Fruit fly (Drosophila melanogaster) whole organism, wandering third instar larva: ENCODE measurements around the gene tal-3A.
A peak's percentile ranks its signal among the peaks of the same experiment; 100 is the strongest.

Experiments
- Abd-B ChIP-seq: fragments of >200 bp; optimal IDR thresholded peaks from 2 replicates; lab custom pipeline; 2017; ENCODE audit warnings: missing biosample characterization, missing genetic modification characterization
- CG32264 ChIP-seq: fragments of 200-800 bp; sonication (Bioruptor generic); optimal IDR thresholded peaks from 2 replicates; lab custom pipeline; 2016; ENCODE audit warnings: missing biosample characterization, missing genetic modification characterization
- CG9705 ChIP-seq: fragments of 200-800 bp; sonication (Bioruptor generic); optimal IDR thresholded peaks from 2 replicates; lab custom pipeline; 2018; ENCODE audit warnings: missing biosample characterization, mild to moderate bottlenecking, missing genetic modification characterization
- CrebA ChIP-seq: fragments of 200-800 bp; sonication (Bioruptor generic); optimal IDR thresholded peaks from 2 replicates; lab custom pipeline; 2016; ENCODE audit warnings: missing biosample characterization, mild to moderate bottlenecking, missing genetic modification characterization, borderline replicate concordance
- Dfd ChIP-seq: fragments of >200 bp; optimal IDR thresholded peaks from 2 replicates; lab custom pipeline; 2017; ENCODE audit warnings: missing biosample characterization, missing genetic modification characterization
- Dif ChIP-seq: fragments of 200-275, 200-300 bp; sonication (Bioruptor generic); optimal IDR thresholded peaks from 2 replicates; lab custom pipeline; 2018; ENCODE audit warnings: missing biosample characterization, missing genetic modification characterization; ENCODE audit not compliant: partially characterized antibody
- GATAd ChIP-seq: sonication (Bioruptor generic); optimal IDR thresholded peaks from 2 replicates; lab custom pipeline; 2016; ENCODE audit warnings: missing biosample characterization, missing genetic modification characterization
- HLH106 ChIP-seq: fragments of 200-800 bp; optimal IDR thresholded peaks from 3 replicates; lab custom pipeline; 2019; ENCODE audit warnings: missing biosample characterization, mild to moderate bottlenecking, missing genetic modification characterization, moderate library complexity
- Hnf4 ChIP-seq: fragments of 200-800 bp; sonication (Bioruptor generic); optimal IDR thresholded peaks from 2 replicates; lab custom pipeline; 2016; ENCODE audit warnings: missing biosample characterization, mild to moderate bottlenecking, missing genetic modification characterization
- Hr83 ChIP-seq: fragments of 200-300 bp; sonication (Bioruptor generic); optimal IDR thresholded peaks from 2 replicates; lab custom pipeline; 2016; ENCODE audit warnings: missing biosample characterization, mild to moderate bottlenecking, missing genetic modification characterization, moderate library complexity; ENCODE audit not compliant: poor library complexity, severe bottlenecking
- Jra ChIP-seq: sonication (Bioruptor generic); optimal IDR thresholded peaks from 2 replicates; lab custom pipeline; 2016; ENCODE audit warnings: missing biosample characterization, missing genetic modification characterization
- Mio ChIP-seq: sonication (Bioruptor generic); optimal IDR thresholded peaks from 2 replicates; lab custom pipeline; 2016; ENCODE audit warnings: missing biosample characterization, missing genetic modification characterization
- Myc ChIP-seq: fragments of >200 bp; optimal IDR thresholded peaks from 2 replicates; lab custom pipeline; 2017
- N ChIP-seq: fragments of >200 bp; optimal IDR thresholded peaks from 2 replicates; lab custom pipeline; 2018; ENCODE audit warnings: missing biosample characterization, missing external identifiers, missing genetic modification characterization
- OdsH ChIP-seq: fragments of 200-800 bp; sonication (Bioruptor generic); optimal IDR thresholded peaks from 2 replicates; lab custom pipeline; 2016; ENCODE audit warnings: missing biosample characterization, mild to moderate bottlenecking, missing genetic modification characterization
- Rel ChIP-seq, 2 experiments: fragments of 200-800 bp; sonication (Bioruptor generic) in 1 of 2; optimal IDR thresholded peaks; 2 replicates in 1 of 2; 3 replicates in 1 of 2; lab custom pipeline; 2016 to 2019; ENCODE audit warnings: mild to moderate bottlenecking in 2 of 2, missing biosample characterization in 2 of 2, missing genetic modification characterization in 2 of 2, moderate library complexity in 1 of 2
- Sp1 ChIP-seq: fragments of 200-800 bp; sonication (Bioruptor generic); optimal IDR thresholded peaks from 3 replicates; lab custom pipeline; 2019; ENCODE audit warnings: missing biosample characterization, mild to moderate bottlenecking, missing genetic modification characterization, moderate library complexity
- Vsx2 ChIP-seq: fragments of 200-300, 225-300 bp; sonication (Bioruptor generic); optimal IDR thresholded peaks from 2 replicates; lab custom pipeline; 2018; ENCODE audit warnings: missing biosample characterization, missing genetic modification characterization; ENCODE audit not compliant: partially characterized antibody
- brk ChIP-seq: fragments of 200-800 bp; sonication (Bioruptor generic); optimal IDR thresholded peaks from 2 replicates; lab custom pipeline; 2016; ENCODE audit warnings: missing biosample characterization, mild to moderate bottlenecking, missing genetic modification characterization
- dl ChIP-seq, 2 experiments: fragments of 175-275, 200-275 bp in 1 of 2; fragments of 200-275 bp in 1 of 2; sonication (Bioruptor generic); optimal IDR thresholded peaks; lab custom pipeline; 2018; ENCODE audit warnings: mild to moderate bottlenecking in 2 of 2, missing biosample characterization in 2 of 2, missing genetic modification characterization in 2 of 2, moderate library complexity in 2 of 2; ENCODE audit not compliant: partially characterized antibody in 2 of 2, insufficient read depth in 1 of 2
- dmrt93B ChIP-seq: fragments of 200-800 bp; sonication (Bioruptor generic); optimal IDR thresholded peaks from 2 replicates; lab custom pipeline; 2018; ENCODE audit warnings: missing biosample characterization, mild to moderate bottlenecking, missing genetic modification characterization
- dsf ChIP-seq: sonication (Bioruptor generic); optimal IDR thresholded peaks from 2 replicates; lab custom pipeline; 2016; ENCODE audit warnings: missing biosample characterization, missing genetic modification characterization, borderline replicate concordance
- ey ChIP-seq: fragments of 200-800 bp; sonication (Bioruptor generic); optimal IDR thresholded peaks from 2 replicates; lab custom pipeline; 2016; ENCODE audit warnings: missing biosample characterization, missing genetic modification characterization
- foxo ChIP-seq, 2 experiments: fragments of 200-800 bp; sonication (Bioruptor generic); optimal IDR thresholded peaks; 2 replicates in 1 of 2; 3 replicates in 1 of 2; lab custom pipeline; 2016 to 2017; ENCODE audit warnings: missing biosample characterization in 2 of 2, missing genetic modification characterization in 2 of 2
- fru ChIP-seq: fragments of 200-800 bp; sonication (Bioruptor generic); optimal IDR thresholded peaks from 3 replicates; lab custom pipeline; 2016; ENCODE audit warnings: missing biosample characterization, mild to moderate bottlenecking, missing genetic modification characterization
- h ChIP-seq: fragments of 200-800 bp; sonication (Bioruptor generic); optimal IDR thresholded peaks from 3 replicates; lab custom pipeline; 2016; ENCODE audit warnings: missing biosample characterization, mild to moderate bottlenecking, missing genetic modification characterization
- lola ChIP-seq: fragments of >200 bp; optimal IDR thresholded peaks from 2 replicates; lab custom pipeline; 2017; ENCODE audit warnings: missing biosample characterization, missing genetic modification characterization
- pan ChIP-seq: fragments of >200 bp; optimal IDR thresholded peaks from 2 replicates; lab custom pipeline; 2017
- psq ChIP-seq: fragments of 200-800 bp; sonication (Bioruptor generic); optimal IDR thresholded peaks from 3 replicates; lab custom pipeline; 2017; ENCODE audit warnings: missing biosample characterization, mild to moderate bottlenecking, missing genetic modification characterization, moderate library complexity
- rgr ChIP-seq: fragments of 200-800 bp; sonication (Bioruptor generic); optimal IDR thresholded peaks from 3 replicates; lab custom pipeline; 2016; ENCODE audit warnings: missing biosample characterization, mild to moderate bottlenecking, missing genetic modification characterization
- sage ChIP-seq: fragments of 200-800 bp; sonication (Bioruptor generic); optimal IDR thresholded peaks from 2 replicates; lab custom pipeline; 2016; ENCODE audit warnings: missing biosample characterization, mild to moderate bottlenecking, missing genetic modification characterization
- sv ChIP-seq: fragments of 200-800 bp; sonication (Bioruptor generic); optimal IDR thresholded peaks from 3 replicates; lab custom pipeline; 2016; ENCODE audit warnings: missing biosample characterization, missing genetic modification characterization
- tai ChIP-seq: sonication (Bioruptor generic); optimal IDR thresholded peaks from 2 replicates; lab custom pipeline; 2016; ENCODE audit warnings: missing biosample characterization, missing genetic modification characterization
- usp ChIP-seq: fragments of >200 bp; optimal IDR thresholded peaks from 2 replicates; lab custom pipeline; 2017; ENCODE audit warnings: missing biosample characterization, missing genetic modification characterization
- woc ChIP-seq: sonication (Bioruptor generic); optimal IDR thresholded peaks from 2 replicates; lab custom pipeline; 2016; ENCODE audit warnings: missing biosample characterization, mild to moderate bottlenecking, missing genetic modification characterization

The tal-3A gene

dm6 chr3R:13780769-13781168 lies 32.1 kb upstream of the tal-3A start, which contains the start of gene CG9286:
Gene CG9286 (plus strand): TSS chr3R:13780964.
- TF ChIP-seq Rel (GFP tag; optimal IDR thresholded peaks at IDR 0.05; lab: Kevin White, UChicago): no peak
- no peak for TF ChIP-seq Rel (tag; optimal IDR thresholded peaks at IDR 0.05; lab: Kevin White, UChicago)
- peak; percentile 17 for TF ChIP-seq Myc (lab: Kevin White, UChicago)
- no peak for TF ChIP-seq brk (GFP tag; lab: Kevin White, UChicago)
- TF ChIP-seq Hnf4: no peak
- TF ChIP-seq dmrt93B (GFP tag; lab: Kevin White, UChicago): no peak
- no peak for TF ChIP-seq Hr83 (GFP tag; lab: Kevin White, UChicago)

DNA sequence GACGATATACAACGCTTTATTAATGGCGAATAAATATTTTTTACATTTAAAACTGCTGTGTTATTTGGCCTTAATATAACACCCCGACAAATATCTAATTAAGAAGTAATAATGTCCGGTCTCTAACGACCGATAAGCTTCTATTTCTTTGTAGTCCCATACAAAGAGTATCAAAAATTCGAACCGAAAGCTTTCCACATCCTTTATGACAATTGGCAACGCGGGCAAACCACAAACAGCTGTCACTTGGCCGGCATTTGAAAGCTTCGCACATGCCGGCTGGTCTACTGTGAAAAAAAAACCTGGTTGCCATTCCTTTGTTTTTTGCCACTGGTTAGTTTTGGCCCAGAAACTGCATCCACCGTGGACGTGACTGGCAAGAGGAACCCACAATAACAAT lies 30.9 kb upstream of the tal-3A start, which contains the start of gene Dip-B:
Dip-B (plus strand) TSS at position 254 of the 400 bp plus-strand sequence.
- TF ChIP-seq Myc (lab: Kevin White, UChicago): peak; percentile 51
- TF ChIP-seq dmrt93B (GFP tag; lab: Kevin White, UChicago): no peak
- peak; percentile 33 for TF ChIP-seq pan (lab: Kevin White, UChicago)
- TF ChIP-seq, all 38 proteins: peak for 2

DNA sequence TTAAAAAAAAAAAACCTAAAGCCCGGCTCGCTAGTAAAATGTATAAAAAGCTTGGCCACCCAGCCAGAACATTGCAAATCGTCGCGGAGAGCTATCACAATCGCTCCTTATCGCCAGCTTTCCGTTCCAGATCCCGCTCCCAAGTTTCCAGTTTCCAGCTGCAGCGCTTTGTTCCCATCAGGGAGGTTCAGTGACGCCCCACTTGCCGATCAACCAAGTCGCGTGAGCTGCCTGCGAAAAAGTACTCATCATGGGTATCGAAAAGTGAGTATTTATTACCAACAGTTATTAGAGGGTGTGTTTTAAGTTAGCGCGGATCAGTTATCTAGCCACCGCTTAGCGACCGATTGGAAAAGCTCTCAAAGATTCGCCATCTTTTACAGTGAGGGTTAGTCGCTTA lies 30.3 kb upstream of the tal-3A start:
- TF ChIP-seq Dif (GFP tag; lab: Kevin White, UChicago) (peak; percentile 19), dl (GFP tag; optimal IDR thresholded peaks at IDR 0.05; lab: Kevin White, UChicago; ENCODE audit: insufficient read depth in 1 of 2, partially characterized antibody in 2 of 2) (peak in 1 of 2 experiments; percentile 15), GATAd (GFP tag; lab: Kevin White, UChicago) (no peak), Hr83 (GFP tag; lab: Kevin White, UChicago) (peak; percentile 16), h (peak; percentile 26)

dm6 chr3R:13783397-13783796 lies 29.5 kb upstream of the tal-3A start:
- TF ChIP-seq HLH106: no peak
- no peak for TF ChIP-seq OdsH (GFP tag; lab: Kevin White, UChicago)
- TF ChIP-seq dsf (GFP tag; lab: Kevin White, UChicago): no peak
- no peak for TF ChIP-seq usp (GFP tag; lab: Kevin White, UChicago)
- no peak for TF ChIP-seq foxo (GFP tag; optimal IDR thresholded peaks at IDR 0.05; lab: Kevin White, UChicago)
- no peak for TF ChIP-seq fru (GFP tag; lab: Kevin White, UChicago)
- TF ChIP-seq N: no peak
- TF ChIP-seq tai: no peak
- TF ChIP-seq CG32264 (GFP tag; lab: Kevin White, UChicago): no peak
- no peak for TF ChIP-seq lola (GFP tag; lab: Kevin White, UChicago)
- no peak for TF ChIP-seq Hnf4
- TF ChIP-seq Dfd (GFP tag; lab: Kevin White, UChicago): no peak
- TF ChIP-seq CG9705 (GFP tag; lab: Kevin White, UChicago): no peak
- no peak for TF ChIP-seq Abd-B (GFP tag; lab: Kevin White, UChicago)
- no peak for TF ChIP-seq sv (GFP tag; lab: Kevin White, UChicago)
- TF ChIP-seq GATAd (GFP tag; lab: Kevin White, UChicago): no peak
- no peak for TF ChIP-seq Mio (GFP tag; lab: Kevin White, UChicago)
- TF ChIP-seq woc: no peak
- TF ChIP-seq Jra: no peak
- TF ChIP-seq rgr (GFP tag; lab: Kevin White, UChicago): no peak

dm6 chr3R:13785895-13786294 lies 27.0 kb upstream of the tal-3A start:
- no peak for TF ChIP-seq HLH106
- no peak for TF ChIP-seq lola (GFP tag; lab: Kevin White, UChicago)
- TF ChIP-seq rgr (GFP tag; lab: Kevin White, UChicago): no peak
- TF ChIP-seq psq (GFP tag; lab: Kevin White, UChicago): no peak
- no peak for TF ChIP-seq h
- TF ChIP-seq pan (lab: Kevin White, UChicago): no peak
- TF ChIP-seq brk (GFP tag; lab: Kevin White, UChicago): no peak
- TF ChIP-seq dl (GFP tag; optimal IDR thresholded peaks at IDR 0.05; lab: Kevin White, UChicago; ENCODE audit: insufficient read depth in 1 of 2, partially characterized antibody in 2 of 2): no peak
- no peak for TF ChIP-seq CrebA
- no peak for TF ChIP-seq sage
- no peak for TF ChIP-seq usp (GFP tag; lab: Kevin White, UChicago)
- no peak for TF ChIP-seq Vsx2 (GFP tag; lab: Kevin White, UChicago)
- TF ChIP-seq Sp1 (GFP tag; lab: Kevin White, UChicago): no peak
- no peak for TF ChIP-seq ey (GFP tag; lab: Kevin White, UChicago)
- TF ChIP-seq Dif (GFP tag; lab: Kevin White, UChicago): no peak
